Worm (Caenorhabditis elegans) whole organism, L2 larva: ENCODE results near the gene dsl-7.
A peak's percentile ranks its signal among the peaks of the same experiment; 100 is the strongest.

Source experiments
- C34F6.9 ChIP-seq: fragments of 150-350 bp; optimal IDR thresholded peaks from 2 replicates; lab custom pipeline; 2014; ENCODE audit warnings: missing biosample characterization, missing genetic modification characterization
- F13H6.1 ChIP-seq: sonication (generic microtip); optimal IDR thresholded peaks from 2 replicates; lab custom pipeline; 2016; ENCODE audit warnings: missing genetic modification characterization, missing compliant biosample characterization
- Y55F3AM.14 ChIP-seq: fragments of 200-800 bp; sonication (Bioruptor generic); optimal IDR thresholded peaks from 2 replicates; lab custom pipeline; 2018; ENCODE audit warnings: mild to moderate bottlenecking, missing genetic modification characterization, missing compliant biosample characterization
- alr-1 ChIP-seq: fragments of 150-350 bp; optimal IDR thresholded peaks from 2 replicates; lab custom pipeline; 2014; ENCODE audit warnings: missing biosample characterization, missing genetic modification characterization
- aly-2 ChIP-seq: fragments of 150-350 bp; optimal IDR thresholded peaks from 2 replicates; lab custom pipeline; 2014; ENCODE audit warnings: missing biosample characterization, missing genetic modification characterization
- ama-1 ChIP-seq: fragments of 150-350 bp; optimal IDR thresholded peaks from 2 replicates; lab custom pipeline; 2018; ENCODE audit warnings: inconsistent platforms
- blmp-1 ChIP-seq: sonication (generic microtip); optimal IDR thresholded peaks from 2 replicates; lab custom pipeline; 2017; ENCODE audit warnings: missing genetic modification characterization, mild to moderate bottlenecking, missing compliant biosample characterization, antibody characterized with exemption, moderate library complexity; ENCODE audit not compliant: insufficient read depth
- ceh-16 ChIP-seq: fragments of 150-350 bp; optimal IDR thresholded peaks from 2 replicates; lab custom pipeline; 2014; ENCODE audit warnings: missing biosample characterization, missing genetic modification characterization
- ceh-82 ChIP-seq: fragments of 150-350 bp; optimal IDR thresholded peaks from 2 replicates; lab custom pipeline; 2014; ENCODE audit warnings: missing biosample characterization, missing genetic modification characterization
- crh-2 ChIP-seq: sonication (generic microtip); optimal IDR thresholded peaks from 2 replicates; lab custom pipeline; 2017; ENCODE audit warnings: missing biosample characterization, missing genetic modification characterization
- dmd-4 ChIP-seq: sonication (generic microtip); optimal IDR thresholded peaks from 2 replicates; lab custom pipeline; 2017; ENCODE audit warnings: missing biosample characterization, missing genetic modification characterization
- egl-27 ChIP-seq: sonication (generic microtip); optimal IDR thresholded peaks from 3 replicates; lab custom pipeline; 2017; ENCODE audit warnings: missing biosample characterization, missing genetic modification reagents, missing genetic modification characterization
- elt-3 ChIP-seq: sonication (generic microtip); optimal IDR thresholded peaks from 2 replicates; lab custom pipeline; 2017; ENCODE audit warnings: missing biosample characterization, missing genetic modification characterization
- fos-1 ChIP-seq: fragments of 150-350 bp; optimal IDR thresholded peaks from 2 replicates; lab custom pipeline; 2014; ENCODE audit warnings: missing biosample characterization, missing genetic modification characterization
- gmeb-1 ChIP-seq: fragments of 150-350 bp; optimal IDR thresholded peaks from 2 replicates; lab custom pipeline; 2014; ENCODE audit warnings: missing biosample characterization, missing genetic modification characterization
- lin-11 ChIP-seq: fragments of 150-350 bp; sonication (generic microtip); optimal IDR thresholded peaks from 2 replicates; lab custom pipeline; 2014; ENCODE audit warnings: missing biosample characterization, missing genetic modification characterization, inconsistent platforms, mixed read lengths
- lin-13 ChIP-seq: fragments of 150-350 bp; optimal IDR thresholded peaks from 2 replicates; lab custom pipeline; 2014; ENCODE audit warnings: missing biosample characterization, missing genetic modification reagents, missing genetic modification characterization
- lin-39 ChIP-seq: fragments of 150-350 bp; optimal IDR thresholded peaks from 2 replicates; lab custom pipeline; 2014; ENCODE audit warnings: missing biosample characterization, missing genetic modification reagents, missing genetic modification characterization
- lsy-2 ChIP-seq, 2 experiments: fragments of 150-350 bp in 1 of 2; sonication (generic microtip) in 1 of 2; optimal IDR thresholded peaks; 2 replicates each; lab custom pipeline; 2014 to 2017; ENCODE audit warnings: missing biosample characterization in 2 of 2, missing genetic modification characterization in 2 of 2
- mab-5 ChIP-seq: fragments of 150-350 bp; optimal IDR thresholded peaks from 2 replicates; lab custom pipeline; 2014; ENCODE audit warnings: missing biosample characterization, missing genetic modification characterization
- mbf-1 ChIP-seq: sonication (generic microtip); optimal IDR thresholded peaks from 2 replicates; lab custom pipeline; 2017; ENCODE audit warnings: missing biosample characterization, missing genetic modification characterization
- mdl-1 ChIP-seq, 2 experiments: fragments of 150-350 bp in 1 of 2; sonication (generic microtip) in 1 of 2; optimal IDR thresholded peaks; 2 replicates each; lab custom pipeline; 2017; ENCODE audit warnings: missing biosample characterization in 2 of 2, missing genetic modification characterization in 2 of 2
- nhr-10 ChIP-seq: sonication (generic microtip); optimal IDR thresholded peaks from 2 replicates; lab custom pipeline; 2017; ENCODE audit warnings: missing biosample characterization, missing genetic modification characterization
- nhr-11 ChIP-seq: fragments of 150-350 bp; optimal IDR thresholded peaks from 2 replicates; lab custom pipeline; 2014; ENCODE audit warnings: missing biosample characterization, missing genetic modification characterization
- nhr-12 ChIP-seq: fragments of 150-350 bp; optimal IDR thresholded peaks from 2 replicates; lab custom pipeline; 2014; ENCODE audit warnings: missing biosample characterization, missing genetic modification characterization
- nhr-129 ChIP-seq: fragments of 150-350 bp; optimal IDR thresholded peaks from 2 replicates; lab custom pipeline; 2014; ENCODE audit warnings: missing biosample characterization, missing genetic modification characterization
- nhr-21 ChIP-seq: fragments of 150-350 bp; optimal IDR thresholded peaks from 2 replicates; lab custom pipeline; 2014; ENCODE audit warnings: missing biosample characterization, missing genetic modification characterization
- nhr-23 ChIP-seq: fragments of 150-350 bp; optimal IDR thresholded peaks from 2 replicates; lab custom pipeline; 2014; ENCODE audit warnings: missing biosample characterization, missing genetic modification reagents, missing genetic modification characterization
- nhr-237 ChIP-seq: fragments of 150-350 bp; optimal IDR thresholded peaks from 2 replicates; lab custom pipeline; 2014; ENCODE audit warnings: missing biosample characterization, missing genetic modification characterization
- nhr-25 ChIP-seq: fragments of 150-350 bp; sonication (generic microtip); optimal IDR thresholded peaks from 3 replicates; lab custom pipeline; 2014; ENCODE audit warnings: missing biosample characterization, missing genetic modification characterization
- nhr-77 ChIP-seq: fragments of 150-350 bp; optimal IDR thresholded peaks from 2 replicates; lab custom pipeline; 2014; ENCODE audit warnings: missing biosample characterization, missing genetic modification characterization
- peb-1 ChIP-seq: fragments of 150-350 bp; optimal IDR thresholded peaks from 2 replicates; lab custom pipeline; 2014; ENCODE audit warnings: missing biosample characterization, missing genetic modification characterization
- sem-4 ChIP-seq: fragments of 150-350 bp; optimal IDR thresholded peaks from 2 replicates; lab custom pipeline; 2014; ENCODE audit warnings: missing biosample characterization, missing genetic modification reagents, missing genetic modification characterization
- sma-3 ChIP-seq: sonication (generic microtip); optimal IDR thresholded peaks from 2 replicates; lab custom pipeline; 2016; ENCODE audit warnings: missing genetic modification reagents, missing genetic modification characterization, missing compliant biosample characterization
- sma-9 ChIP-seq, 2 experiments: fragments of 150-350 bp in 1 of 2; sonication (generic microtip) in 1 of 2; optimal IDR thresholded peaks; 2 replicates each; lab custom pipeline; 2014 to 2016; ENCODE audit warnings: missing genetic modification characterization in 2 of 2, mild to moderate bottlenecking in 1 of 2, missing biosample characterization in 1 of 2, missing compliant biosample characterization in 1 of 2, missing genetic modification reagents in 1 of 2, moderate library complexity in 1 of 2
- snpc-4 ChIP-seq: fragments of 150-350 bp; optimal IDR thresholded peaks from 2 replicates; lab custom pipeline; 2014; ENCODE audit warnings: missing biosample characterization, missing genetic modification characterization
- unc-39 ChIP-seq: fragments of 150-350 bp; optimal IDR thresholded peaks from 2 replicates; lab custom pipeline; 2014; ENCODE audit warnings: missing biosample characterization, missing genetic modification characterization
- unc-55 ChIP-seq: fragments of 150-350 bp; sonication (generic microtip); optimal IDR thresholded peaks from 3 replicates; lab custom pipeline; 2014; ENCODE audit warnings: missing biosample characterization, missing genetic modification reagents, missing genetic modification characterization
- unc-62 ChIP-seq: fragments of 150-350 bp; optimal IDR thresholded peaks from 2 replicates; lab custom pipeline; 2014; ENCODE audit warnings: missing biosample characterization, missing genetic modification reagents, missing genetic modification characterization
- zag-1 ChIP-seq: fragments of 150-350 bp; optimal IDR thresholded peaks from 2 replicates; lab custom pipeline; 2014; ENCODE audit warnings: missing biosample characterization, missing genetic modification characterization
- ztf-11 ChIP-seq: sonication (generic microtip); optimal IDR thresholded peaks from 2 replicates; lab custom pipeline; 2017; ENCODE audit warnings: missing biosample characterization, missing genetic modification characterization
- ztf-4 ChIP-seq: fragments of 150-350 bp; optimal IDR thresholded peaks from 2 replicates; lab custom pipeline; 2014; ENCODE audit warnings: missing biosample characterization, missing genetic modification characterization

The dsl-7 gene

ce11 chrV:13033223-13033622 is 40.3 kb downstream of the dsl-7 start, which contains the start of gene W07G4.1:
Gene W07G4.1, plus strand, starts transcription at chrV:13033523.
- TF ChIP-seq mab-5 (tag; lab: Kevin White, UChicago) (no peak), ama-1 (lab: Kevin White, UChicago) (no peak), alr-1 (tag; lab: Kevin White, UChicago) (no peak), sem-4 (tag; lab: Kevin White, UChicago) (no peak), lin-39 (tag; lab: Kevin White, UChicago) (no peak), sma-3 (GFP tag; lab: Kevin White, UChicago) (no peak), egl-27 (tag; lab: Kevin White, UChicago) (no peak), sma-9 (GFP tag; optimal IDR thresholded peaks at IDR 0.05; lab: Kevin White, UChicago) (no peak), sma-9 (tag; optimal IDR thresholded peaks at IDR 0.05; lab: Kevin White, UChicago) (no peak), fos-1 (tag; lab: Kevin White, UChicago) (no peak), crh-2 (tag; lab: Kevin White, UChicago) (no peak), lsy-2 (tag; optimal IDR thresholded peaks at IDR 0.05; lab: Kevin White, UChicago) (no peak), zag-1 (tag; lab: Kevin White, UChicago) (no peak), aly-2 (tag; lab: Kevin White, UChicago) (no peak), ztf-4 (tag; lab: Kevin White, UChicago) (no peak), mdl-1 (tag; optimal IDR thresholded peaks at IDR 0.05; lab: Kevin White, UChicago) (no peak), nhr-10 (tag; lab: Kevin White, UChicago) (no peak), ztf-11 (tag; lab: Kevin White, UChicago) (no peak)

ce11 chrV:13034604-13035003 is 41.7 kb downstream of the dsl-7 start, which contains the start of gene W07G4.7:
Gene W07G4.7, minus strand, starts transcription at chrV:13034704.
- no peak for TF ChIP-seq unc-62
- TF ChIP-seq nhr-77: no peak
- TF ChIP-seq unc-39: no peak
- no peak for TF ChIP-seq C34F6.9
- no peak for TF ChIP-seq peb-1 (tag; lab: Kevin White, UChicago)

ce11 chrV:13036466-13036865 is 43.5 kb downstream of the dsl-7 start, which contains the start of gene W07G4.2:
Gene W07G4.2, minus strand, starts transcription at chrV:13036566.
- TF ChIP-seq nhr-21 (tag; lab: Kevin White, UChicago) (no peak), alr-1 (tag; lab: Kevin White, UChicago) (no peak), nhr-77 (no peak), fos-1 (tag; lab: Kevin White, UChicago) (no peak), snpc-4 (tag; lab: Kevin White, UChicago) (no peak), blmp-1 (no peak), ztf-4 (tag; lab: Kevin White, UChicago) (no peak), nhr-237 (tag; lab: Kevin White, UChicago) (no peak), F13H6.1 (tag; lab: Kevin White, UChicago) (no peak), gmeb-1 (tag; lab: Kevin White, UChicago) (no peak)

ce11 chrV:13041666-13042065 is 48.7 kb downstream of the dsl-7 start, which contains the start of gene scyl-1:
Gene scyl-1, minus strand, starts transcription at chrV:13041721.
- TF ChIP-seq crh-2 (tag; lab: Kevin White, UChicago): peak; percentile 86
- no peak for TF ChIP-seq Y55F3AM.14 (GFP tag; lab: Kevin White, UChicago)
- TF ChIP-seq F13H6.1 (tag; lab: Kevin White, UChicago): peak; percentile 83
- no peak for TF ChIP-seq lin-11
- TF ChIP-seq nhr-25 (tag; lab: Kevin White, UChicago): peak; percentile 88
- TF ChIP-seq ztf-11 (tag; lab: Kevin White, UChicago): no peak
- peak in 1 of 2 experiments; percentile 14 for TF ChIP-seq mdl-1 (tag; optimal IDR thresholded peaks at IDR 0.05; lab: Kevin White, UChicago)
- TF ChIP-seq mab-5 (tag; lab: Kevin White, UChicago): peak; percentile 78
- TF ChIP-seq sem-4 (tag; lab: Kevin White, UChicago): peak; percentile 83
- no peak for TF ChIP-seq unc-62
- no peak for TF ChIP-seq nhr-23 (tag; lab: Kevin White, UChicago)
- TF ChIP-seq ceh-82 (tag; lab: Kevin White, UChicago): no peak
- no peak for TF ChIP-seq mbf-1 (tag; lab: Kevin White, UChicago)
- peak; percentile 71 for TF ChIP-seq fos-1 (tag; lab: Kevin White, UChicago)
- TF ChIP-seq sma-3 (GFP tag; lab: Kevin White, UChicago): peak; percentile 87
- TF ChIP-seq nhr-21 (tag; lab: Kevin White, UChicago): peak; percentile 80
- no peak for TF ChIP-seq nhr-12
- TF ChIP-seq nhr-129 (tag; lab: Kevin White, UChicago): peak; percentile 81
- peak; percentile 71 for TF ChIP-seq C34F6.9
- TF ChIP-seq gmeb-1 (tag; lab: Kevin White, UChicago): peak; percentile 83
- TF ChIP-seq ceh-16 (tag; lab: Kevin White, UChicago): no peak
- TF ChIP-seq lsy-2 (tag; optimal IDR thresholded peaks at IDR 0.05; lab: Kevin White, UChicago): peak; percentile 69 to 89
- no peak for TF ChIP-seq nhr-237 (tag; lab: Kevin White, UChicago)
- TF ChIP-seq dmd-4 (tag; lab: Kevin White, UChicago): peak; percentile 3
- no peak for TF ChIP-seq nhr-77
- TF ChIP-seq elt-3 (tag; lab: Kevin White, UChicago): no peak
- TF ChIP-seq unc-55: peak; percentile 74
- TF ChIP-seq lin-13 (GFP tag; lab: Kevin White, UChicago): peak; percentile 85
- TF ChIP-seq zag-1 (tag; lab: Kevin White, UChicago): no peak
- no peak for TF ChIP-seq peb-1 (tag; lab: Kevin White, UChicago)
- TF ChIP-seq nhr-11 (tag; lab: Kevin White, UChicago): no peak
- peak; percentile 31 for TF ChIP-seq ztf-4 (tag; lab: Kevin White, UChicago)
- peak; percentile 92 for TF ChIP-seq sma-9 (GFP tag; optimal IDR thresholded peaks at IDR 0.05; lab: Kevin White, UChicago)
- TF ChIP-seq sma-9 (tag; optimal IDR thresholded peaks at IDR 0.05; lab: Kevin White, UChicago): no peak
- TF ChIP-seq blmp-1: peak; percentile 59
- TF ChIP-seq snpc-4 (tag; lab: Kevin White, UChicago): peak; percentile 17
